Worm (Caenorhabditis elegans): ENCODE results near the gene F09B12.5.

DNA sequence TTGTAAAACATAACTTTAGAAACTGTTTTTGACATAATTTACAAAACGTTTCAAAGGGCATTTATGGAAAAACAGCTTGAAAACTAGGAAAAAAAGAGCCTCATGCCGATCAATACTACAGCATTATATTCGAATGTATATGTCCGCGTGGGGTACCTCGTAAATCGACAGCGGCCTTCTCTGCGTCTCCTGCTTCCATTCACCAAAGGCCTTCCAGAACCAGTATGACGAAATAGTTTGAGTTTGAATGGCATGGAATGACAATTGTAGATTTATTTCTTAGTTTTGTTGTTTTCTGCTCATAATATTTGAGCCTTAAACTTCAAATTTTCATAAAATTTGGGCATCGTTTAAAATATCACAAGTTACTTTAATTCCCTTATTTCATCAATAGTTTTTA, 39.1 kb upstream of the F09B12.5 start:
- TF ChIP-seq egrh-3 (GFP tag; IDR thresholded peaks at IDR 0.05) (no peak), mes-4 (tag; optimal IDR thresholded peaks at IDR 0.05) (no peak), cebp-1 (GFP tag; IDR thresholded peaks at IDR 0.05) (peak; percentile 48; the same call in 1 of the 2 replicates), cebp-1 (tag; optimal IDR thresholded peaks at IDR 0.05) (peak; percentile 88), ets-4 (GFP tag; optimal IDR thresholded peaks at IDR 0.05) (no peak), pha-4 (tag; optimal IDR thresholded peaks at IDR 0.05) (no peak), ztf-22 (GFP tag; optimal IDR thresholded peaks at IDR 0.05) (no peak), cebp-2 (GFP tag; IDR thresholded peaks at IDR 0.05) (no peak), efl-1 (GFP tag; optimal IDR thresholded peaks at IDR 0.05) (no peak), unc-62 (GFP tag; optimal IDR thresholded peaks at IDR 0.05) (no peak), ceh-58 (GFP tag; IDR thresholded peaks at IDR 0.05) (no peak)

Data from whole organism, young adult.